Worm (Caenorhabditis elegans) whole organism, L4 larva: ENCODE results near the gene pqn-22.

Source experiments
- D1046.2 ChIP-seq: fragments of 200-800 bp; sonication (Bioruptor generic); IDR thresholded peaks from 2 replicates; pipeline ENCODE4 v1.3.6; 2022; ENCODE audit warnings: missing genetic modification characterization, missing compliant biosample characterization
- F10B5.3 ChIP-seq: sonication (generic microtip); optimal IDR thresholded peaks from 2 replicates; lab custom pipeline; 2016; ENCODE audit warnings: mild to moderate bottlenecking, missing genetic modification characterization, missing compliant biosample characterization
- F44E2.7 ChIP-seq: fragments of 200-800 bp; sonication (Bioruptor generic); IDR thresholded peaks from 2 replicates; pipeline ENCODE4 v2.1.2; 2022; ENCODE audit warnings: missing genetic modification characterization, missing compliant biosample characterization
- Y5F2A.4 ChIP-seq: fragments of 200-800 bp; sonication (Bioruptor generic); optimal IDR thresholded peaks from 2 replicates; lab custom pipeline; 2018; ENCODE audit warnings: mild to moderate bottlenecking, missing genetic modification characterization, missing compliant biosample characterization
- ZK337.2 ChIP-seq: fragments of 200-800 bp; sonication (Bioruptor generic); IDR thresholded peaks from 2 replicates; pipeline ENCODE4 v1.3.6; 2022; ENCODE audit warnings: missing genetic modification reagents, missing genetic modification characterization, missing compliant biosample characterization
- ama-1 ChIP-seq: fragments of 150-350 bp; optimal IDR thresholded peaks from 2 replicates; lab custom pipeline; 2014; ENCODE audit warnings: inconsistent platforms, mixed read lengths
- ceh-44 ChIP-seq: fragments of 200-800 bp; sonication (Bioruptor generic); IDR thresholded peaks from 2 replicates; pipeline ENCODE4 v1.3.6; 2022; ENCODE audit warnings: missing genetic modification reagents, missing genetic modification characterization, missing compliant biosample characterization
- ceh-62 ChIP-seq: sonication (generic microtip); optimal IDR thresholded peaks from 2 replicates; lab custom pipeline; 2017; ENCODE audit warnings: missing biosample characterization, missing genetic modification characterization
- ces-1 ChIP-seq: fragments of 150-350 bp; sonication (generic microtip); optimal IDR thresholded peaks from 4 replicates; lab custom pipeline; 2014; ENCODE audit warnings: missing biosample characterization, missing genetic modification reagents, missing genetic modification characterization
- daf-16 ChIP-seq, 3 experiments: sonication (generic microtip); optimal IDR thresholded peaks; 2 replicates each; lab custom pipeline; 2016 to 2017; ENCODE audit warnings: missing genetic modification characterization in 3 of 3, missing genetic modification reagents in 3 of 3, mild to moderate bottlenecking in 2 of 3, missing compliant biosample characterization in 2 of 3, missing biosample characterization in 1 of 3, moderate library complexity in 1 of 3
- daf-19 ChIP-seq: fragments of 200-800 bp; sonication (Bioruptor generic); conservative IDR thresholded peaks from 2 replicates; pipeline ENCODE4 v1.3.6; 2022; ENCODE audit warnings: missing genetic modification characterization, missing compliant biosample characterization
- daf-8 ChIP-seq: fragments of 200-800 bp; sonication (Bioruptor generic); IDR thresholded peaks from 2 replicates; pipeline ENCODE4 v1.3.6; 2022; ENCODE audit warnings: missing genetic modification characterization, missing compliant biosample characterization
- dmd-8 ChIP-seq: fragments of 200-800 bp; sonication (Bioruptor generic); IDR thresholded peaks from 2 replicates; pipeline ENCODE4 v1.3.6; 2022; ENCODE audit warnings: missing genetic modification characterization, missing compliant biosample characterization
- dmd-9 ChIP-seq: fragments of 200-800 bp; sonication (Bioruptor generic); IDR thresholded peaks from 2 replicates; pipeline ENCODE4 v1.3.6; 2022; ENCODE audit warnings: missing genetic modification reagents, missing genetic modification characterization, missing compliant biosample characterization
- dve-1 ChIP-seq: sonication (generic microtip); optimal IDR thresholded peaks from 2 replicates; lab custom pipeline; 2017; ENCODE audit warnings: antibody characterized with exemption, mild to moderate bottlenecking, missing genetic modification characterization, missing compliant biosample characterization; ENCODE audit not compliant: insufficient read depth
- egl-43 ChIP-seq: fragments of 200-800 bp; sonication (Bioruptor generic); IDR thresholded peaks from 2 replicates; pipeline ENCODE4 v1.3.6; 2022; ENCODE audit warnings: missing genetic modification reagents, missing genetic modification characterization, missing compliant biosample characterization
- hlh-11 ChIP-seq: fragments of 200-800 bp; sonication (Bioruptor generic); optimal IDR thresholded peaks from 2 replicates; lab custom pipeline; 2018; ENCODE audit warnings: mild to moderate bottlenecking, missing genetic modification characterization, missing compliant biosample characterization
- lim-7 ChIP-seq: fragments of 200-800 bp; sonication (Bioruptor generic); IDR thresholded peaks from 2 replicates; pipeline ENCODE4 v1.3.6; 2022; ENCODE audit warnings: missing genetic modification characterization, missing compliant biosample characterization
- lin-13 ChIP-seq: fragments of 150-350 bp; optimal IDR thresholded peaks from 2 replicates; lab custom pipeline; 2014; ENCODE audit warnings: missing biosample characterization, missing genetic modification reagents, missing genetic modification characterization
- lin-15B ChIP-seq: fragments of 150-350 bp; sonication (generic microtip); optimal IDR thresholded peaks from 3 replicates; lab custom pipeline; 2014; ENCODE audit warnings: missing biosample characterization, missing genetic modification characterization
- madf-5 ChIP-seq, 2 experiments: fragments of 200-800 bp; sonication (Bioruptor generic); IDR thresholded peaks; 2 replicates each; pipeline ENCODE4 v1.3.6; 2022; ENCODE audit warnings: missing compliant biosample characterization in 2 of 2, missing genetic modification characterization in 2 of 2
- mdt-29 ChIP-seq: fragments of 200-800 bp; sonication (Bioruptor generic); IDR thresholded peaks from 2 replicates; pipeline ENCODE4 v1.3.6; 2022; ENCODE audit warnings: missing genetic modification reagents, missing genetic modification characterization, missing compliant biosample characterization
- nhr-25 ChIP-seq: sonication (generic microtip); optimal IDR thresholded peaks from 2 replicates; lab custom pipeline; 2017; ENCODE audit warnings: missing genetic modification characterization, mild to moderate bottlenecking, missing compliant biosample characterization, antibody characterized with exemption, moderate library complexity, borderline replicate concordance; ENCODE audit not compliant: insufficient read depth
- nhr-28 ChIP-seq: fragments of 150-350 bp; optimal IDR thresholded peaks from 2 replicates; lab custom pipeline; 2014; ENCODE audit warnings: missing biosample characterization, missing genetic modification characterization
- nhr-41 ChIP-seq: fragments of 200-800 bp; sonication (Bioruptor generic); IDR thresholded peaks from 2 replicates; pipeline ENCODE4 v1.3.6; 2022; ENCODE audit warnings: missing genetic modification reagents, missing genetic modification characterization, missing compliant biosample characterization
- pha-4 ChIP-seq, 2 experiments: fragments of 150-350 bp in 1 of 2; fragments of 200-800 bp in 1 of 2; sonication (Bioruptor generic) in 1 of 2; IDR thresholded peaks in 1 of 2; optimal IDR thresholded peaks in 1 of 2; 2 replicates each; pipeline versions ENCODE4 v1.3.6 to Lab custom; 2014 to 2022; ENCODE audit warnings: missing genetic modification characterization in 2 of 2, missing genetic modification reagents in 2 of 2, missing biosample characterization in 1 of 2, missing compliant biosample characterization in 1 of 2
- rbr-2 ChIP-seq: sonication (generic microtip); optimal IDR thresholded peaks from 2 replicates; lab custom pipeline; 2016; ENCODE audit warnings: missing genotype, missing genetic modification characterization, missing compliant biosample characterization
- set-16 ChIP-seq: fragments of 200-800 bp; sonication (Bioruptor generic); IDR thresholded peaks from 2 replicates; pipeline ENCODE4 v1.3.6; 2022; ENCODE audit warnings: missing genetic modification reagents, missing genetic modification characterization, missing compliant biosample characterization
- snpc-1.2 ChIP-seq: fragments of 200-800 bp; sonication (Bioruptor generic); IDR thresholded peaks from 2 replicates; pipeline ENCODE4 v1.3.6; 2022; ENCODE audit warnings: missing genetic modification reagents, missing genetic modification characterization, missing compliant biosample characterization
- spr-3 ChIP-seq: fragments of 200-800 bp; sonication (Bioruptor generic); optimal IDR thresholded peaks from 2 replicates; lab custom pipeline; 2018; ENCODE audit warnings: mild to moderate bottlenecking, missing genetic modification characterization, missing compliant biosample characterization
- tag-97 ChIP-seq: fragments of 200-800 bp; sonication (Bioruptor generic); IDR thresholded peaks from 2 replicates; pipeline ENCODE4 v1.3.6; 2022; ENCODE audit warnings: missing genetic modification characterization, missing compliant biosample characterization
- unc-62 ChIP-seq, 3 experiments: fragments of 150-350 bp in 1 of 3; sonication (generic microtip); optimal IDR thresholded peaks in 2 of 3; peaks in 1 of 3; 1 replicate in 1 of 3; 2 replicates in 2 of 3; lab custom pipeline; 2014 to 2017; ENCODE audit warnings: missing biosample characterization in 3 of 3, missing genetic modification characterization in 3 of 3, missing genetic modification reagents in 3 of 3, missing genotype in 1 of 3
- zfp-3 ChIP-seq: fragments of 200-800 bp; sonication (Bioruptor generic); conservative IDR thresholded peaks from 2 replicates; pipeline ENCODE4 v1.3.6; 2022; ENCODE audit warnings: missing genetic modification reagents, missing genetic modification characterization, missing compliant biosample characterization
- ztf-11 ChIP-seq: fragments of 150-350 bp; optimal IDR thresholded peaks from 2 replicates; lab custom pipeline; 2014; ENCODE audit warnings: missing biosample characterization, missing genetic modification characterization

Gene pqn-22

DNA sequence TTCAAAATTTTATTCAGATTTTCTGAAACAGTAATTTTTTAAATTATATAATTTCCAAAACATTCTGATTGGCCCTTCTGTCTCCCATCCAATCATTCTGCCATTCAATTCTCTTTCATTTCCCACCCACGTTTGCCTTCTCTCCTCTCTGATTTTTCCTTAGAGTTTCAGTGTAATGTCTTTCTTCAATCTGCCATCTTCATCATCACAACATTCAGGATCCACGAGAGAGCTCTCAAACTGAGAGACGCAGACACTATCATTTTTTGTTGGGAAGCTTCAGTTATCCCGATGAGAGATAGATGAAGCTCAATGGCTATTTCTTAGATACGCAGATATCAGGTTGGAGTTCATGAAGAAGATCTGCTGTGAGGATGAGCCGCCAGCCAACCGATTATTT, 19.6 kb downstream of the pqn-22 start:
- TF ChIP-seq hlh-11 (tag; lab: Kevin White, UChicago) (peak; percentile 12), D1046.2 (GFP tag; lab: Robert Waterston, UW) (no peak), pha-4 (GFP tag; IDR thresholded peaks at IDR 0.05; lab: Robert Waterston, UW) (no peak), pha-4 (tag; optimal IDR thresholded peaks at IDR 0.05; lab: Kevin White, UChicago) (no peak), ztf-11 (tag; lab: Kevin White, UChicago) (no peak), daf-16 (GFP tag; optimal IDR thresholded peaks at IDR 0.05; lab: Kevin White, UChicago) (peak in 1 of 2 experiments; percentile 16), daf-16 (tag; optimal IDR thresholded peaks at IDR 0.05; lab: Kevin White, UChicago) (no peak), zfp-3 (GFP tag; lab: Robert Waterston, UW) (no peak), dmd-9 (no peak)

DNA sequence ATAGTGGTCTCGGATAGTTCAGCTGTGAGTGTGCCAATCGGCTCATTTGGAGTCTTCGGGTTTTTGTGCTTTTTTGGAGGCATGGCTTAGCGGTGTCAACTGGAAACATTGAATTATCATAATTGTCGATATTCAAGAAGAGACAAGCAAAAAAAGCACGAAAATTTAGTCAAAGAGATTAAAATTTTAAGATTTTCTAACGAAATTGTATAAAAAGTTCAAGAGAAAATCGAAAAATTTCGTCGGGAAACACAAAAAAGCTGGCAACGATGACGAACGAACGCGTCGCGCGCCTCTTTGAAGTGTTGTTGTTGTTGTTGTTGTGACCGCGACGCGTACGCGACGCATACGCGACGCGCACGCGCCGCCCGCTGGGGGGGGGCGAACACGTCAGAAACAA, 21.9 kb downstream of the pqn-22 start, which contains the start of gene C46G7.5:
Gene C46G7.5, minus strand, starts transcription at position 101 of the 400 bp plus-strand sequence.
- no peak for TF ChIP-seq ces-1 (GFP tag; lab: Kevin White, UChicago)
- TF ChIP-seq ZK337.2 (GFP tag; lab: Robert Waterston, UW), result no peak
- no peak for TF ChIP-seq ama-1 (lab: Kevin White, UChicago)
- TF ChIP-seq ceh-62, result no peak
- no peak for TF ChIP-seq mdt-29 (GFP tag; lab: Robert Waterston, UW)
- TF ChIP-seq ceh-44 (GFP tag; lab: Robert Waterston, UW), result no peak
- TF ChIP-seq F10B5.3 (tag; lab: Kevin White, UChicago), result no peak
- no peak for TF ChIP-seq snpc-1.2 (GFP tag; lab: Robert Waterston, UW)
- no peak for TF ChIP-seq hlh-11 (tag; lab: Kevin White, UChicago)
- no peak for TF ChIP-seq dmd-8
- no peak for TF ChIP-seq nhr-25 (tag; lab: Kevin White, UChicago)
- no peak for TF ChIP-seq nhr-41 (GFP tag; lab: Robert Waterston, UW)
- TF ChIP-seq unc-62 (GFP tag; optimal IDR thresholded peaks at IDR 0.05 in 1 of 2; lab: Kevin White, UChicago), result no peak
- no peak for TF ChIP-seq unc-62 (tag; optimal IDR thresholded peaks at IDR 0.05; lab: Kevin White, UChicago)
- TF ChIP-seq nhr-28 (tag; lab: Kevin White, UChicago), result no peak
- no peak for TF ChIP-seq dve-1 (tag; lab: Kevin White, UChicago)
- no peak for TF ChIP-seq set-16
- TF ChIP-seq lin-15B, result no peak
- TF ChIP-seq D1046.2 (GFP tag; lab: Robert Waterston, UW), result no peak

DNA sequence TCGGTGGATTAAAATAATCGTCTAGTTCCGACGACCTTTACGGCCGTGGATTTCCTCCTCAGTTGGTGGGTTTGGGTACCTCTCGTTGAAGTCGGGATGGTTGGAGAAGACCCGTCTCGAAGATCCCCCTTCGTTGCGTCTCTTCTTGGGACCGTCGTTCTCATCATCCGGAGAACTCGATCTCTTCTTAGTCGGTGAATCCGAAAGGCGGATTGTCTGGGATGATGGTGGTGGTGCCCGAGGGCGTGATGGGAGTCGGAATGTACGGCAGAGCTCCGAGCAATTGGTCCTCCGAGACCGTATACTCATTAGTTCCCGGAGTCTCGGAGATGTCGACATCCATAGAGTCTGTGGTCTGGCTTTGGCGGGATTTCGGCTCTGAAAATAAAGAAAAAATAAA, 23.2 kb downstream of the pqn-22 start:
- TF ChIP-seq set-16 (peak; percentile 61), unc-62 (GFP tag; optimal IDR thresholded peaks at IDR 0.05 in 1 of 2; lab: Kevin White, UChicago) (peak in 1 of 2 experiments; percentile 36), unc-62 (tag; optimal IDR thresholded peaks at IDR 0.05; lab: Kevin White, UChicago) (no peak), F44E2.7 (GFP tag; lab: Robert Waterston, UW) (no peak)

DNA sequence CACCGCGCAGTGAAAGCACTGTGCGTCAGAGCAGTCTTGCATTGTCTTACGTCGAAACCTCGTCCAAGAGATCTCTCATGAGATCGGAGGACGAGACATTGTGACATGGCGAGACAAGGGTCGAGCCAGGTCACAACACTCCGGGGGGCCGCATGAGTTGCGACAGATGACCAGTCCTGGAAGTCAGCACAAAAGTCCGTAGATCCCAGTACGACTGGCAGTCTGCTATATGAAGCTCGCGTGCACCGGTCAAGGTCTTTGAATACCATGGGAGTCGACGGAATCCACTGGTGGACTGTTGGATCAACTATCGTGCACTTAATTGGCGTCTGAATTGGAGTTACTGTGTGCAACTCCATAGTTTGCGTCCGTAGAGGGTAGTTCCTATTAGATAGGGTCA, 27.8 kb downstream of the pqn-22 start:
- TF ChIP-seq spr-3 (GFP tag; lab: Kevin White, UChicago) (peak; percentile 9), lim-7 (0 out of 2 replicates have a peak, but pooled peaks have one; percentile 34), tag-97 (GFP tag; lab: Robert Waterston, UW) (0 out of 2 replicates have a peak, but pooled peaks have one; percentile 62), daf-8 (GFP tag; lab: Robert Waterston, UW) (0 out of 2 replicates have a peak, but pooled peaks have one; percentile 17), lin-13 (GFP tag; lab: Kevin White, UChicago) (no peak), Y5F2A.4 (GFP tag; lab: Kevin White, UChicago) (no peak), egl-43 (GFP tag; lab: Robert Waterston, UW) (peak; percentile 74), nhr-25 (tag; lab: Kevin White, UChicago) (no peak), rbr-2 (tag; lab: Kevin White, UChicago) (no peak), set-16 (peak; percentile 55; the same call in 1 of the 2 replicates), madf-5 (GFP tag; IDR thresholded peaks at IDR 0.05; lab: Robert Waterston, UW) (0 out of 4 replicates have a peak, but pooled peaks of 1 of the 2 experiments have one; percentile 63), snpc-1.2 (GFP tag; lab: Robert Waterston, UW) (0 out of 2 replicates have a peak, but pooled peaks have one; percentile 25), daf-19 (GFP tag; lab: Robert Waterston, UW) (no peak)
